Worm (Caenorhabditis elegans): ENCODE data around the gene T13F2.6.

DNA sequence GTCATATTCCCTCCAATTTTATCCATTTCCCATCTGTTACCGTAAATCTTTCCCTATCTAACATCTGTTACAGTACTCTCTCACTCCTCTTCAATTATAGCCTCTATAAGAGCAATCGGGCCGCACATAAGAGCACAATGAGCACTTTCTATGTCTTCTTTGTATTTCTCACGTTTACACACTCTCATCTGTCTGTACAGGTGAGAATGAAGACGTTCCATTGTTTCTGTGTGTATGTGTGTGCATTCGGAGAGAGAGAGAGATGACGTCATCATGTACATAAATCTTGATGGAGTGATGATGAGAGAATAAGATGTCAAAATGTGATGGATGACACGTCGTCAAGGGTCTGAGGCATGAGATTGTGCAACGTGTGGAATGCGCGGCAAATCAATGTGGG, 7.3 kb upstream of the T13F2.6 start:
- TF ChIP-seq ama-1 (optimal IDR thresholded peaks at IDR 0.05) (no peak), jun-1 (tag; optimal IDR thresholded peaks at IDR 0.05) (no peak), lin-13 (GFP tag; optimal IDR thresholded peaks at IDR 0.05) (no peak), nhr-77 (tag; optimal IDR thresholded peaks at IDR 0.05) (no peak), mep-1 (tag; optimal IDR thresholded peaks at IDR 0.05) (no peak), zag-1 (tag; optimal IDR thresholded peaks at IDR 0.05) (no peak), snpc-4 (tag; optimal IDR thresholded peaks at IDR 0.05) (no peak), aha-1 (tag; optimal IDR thresholded peaks at IDR 0.05) (no peak), nhr-12 (tag; optimal IDR thresholded peaks at IDR 0.05) (no peak), lin-39 (tag; optimal IDR thresholded peaks at IDR 0.05) (no peak), tlp-1 (tag; optimal IDR thresholded peaks at IDR 0.05) (no peak), ceh-82 (tag; optimal IDR thresholded peaks at IDR 0.05) (no peak), nhr-237 (tag; optimal IDR thresholded peaks at IDR 0.05) (no peak)
